Fruit fly (Drosophila melanogaster) ovary, adult (tissue): ENCODE data around the gene CG11970.
A peak's percentile ranks its signal among the peaks of the same experiment; 100 is the strongest.

Experiments used
- CG17801 ChIP-seq: fragments of 200-800 bp; optimal IDR thresholded peaks from 2 replicates; lab custom pipeline; 2019; ENCODE audit warnings: missing biosample characterization, mild to moderate bottlenecking, missing genetic modification characterization, moderate library complexity; ENCODE audit not compliant: partially characterized antibody

Gene CG11970

DNA sequence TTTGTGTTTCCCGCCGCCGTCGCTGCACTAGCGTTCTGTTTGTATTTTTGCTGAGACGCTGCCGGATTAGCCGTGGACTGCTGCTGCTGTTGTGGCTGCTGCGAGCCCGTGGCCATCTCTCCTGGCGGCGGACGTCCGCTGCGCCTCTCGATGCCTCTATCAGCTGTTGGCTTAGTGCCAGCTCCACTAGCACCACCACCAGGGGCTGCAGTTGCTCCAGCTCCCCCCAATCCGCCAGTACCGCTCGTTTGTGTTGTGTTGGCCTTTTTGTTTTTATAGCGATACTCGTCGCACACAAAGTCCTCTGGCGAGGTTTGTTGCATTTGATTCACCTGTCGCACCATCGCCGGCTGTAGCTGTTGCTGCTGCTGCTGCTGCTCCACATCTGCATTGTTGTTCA, 26.2 kb downstream of the CG11970 start:
- TF ChIP-seq CG17801 (GFP tag; lab: Kevin White, UChicago) = no peak

DNA sequence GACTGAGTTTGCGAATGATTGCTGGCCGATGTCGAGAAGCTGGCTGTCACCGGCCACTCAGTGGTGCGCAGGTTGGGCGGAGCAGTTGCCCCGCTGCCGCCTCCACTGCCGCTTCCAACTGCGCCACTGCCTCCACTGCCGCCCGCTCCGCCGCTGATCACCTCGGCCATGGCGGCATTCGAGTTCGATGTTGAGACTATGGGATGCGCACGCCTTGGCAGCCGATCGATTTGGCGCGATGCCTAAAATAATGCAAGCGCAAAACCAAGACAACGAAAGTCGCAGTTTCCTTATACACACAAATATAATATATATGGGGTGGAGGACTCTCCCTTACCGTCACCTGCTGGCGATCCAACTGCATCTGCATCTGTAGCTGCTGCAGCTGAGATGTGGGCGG, 27.2 kb downstream of the CG11970 start:
- TF ChIP-seq CG17801 (GFP tag; lab: Kevin White, UChicago) = no peak

DNA sequence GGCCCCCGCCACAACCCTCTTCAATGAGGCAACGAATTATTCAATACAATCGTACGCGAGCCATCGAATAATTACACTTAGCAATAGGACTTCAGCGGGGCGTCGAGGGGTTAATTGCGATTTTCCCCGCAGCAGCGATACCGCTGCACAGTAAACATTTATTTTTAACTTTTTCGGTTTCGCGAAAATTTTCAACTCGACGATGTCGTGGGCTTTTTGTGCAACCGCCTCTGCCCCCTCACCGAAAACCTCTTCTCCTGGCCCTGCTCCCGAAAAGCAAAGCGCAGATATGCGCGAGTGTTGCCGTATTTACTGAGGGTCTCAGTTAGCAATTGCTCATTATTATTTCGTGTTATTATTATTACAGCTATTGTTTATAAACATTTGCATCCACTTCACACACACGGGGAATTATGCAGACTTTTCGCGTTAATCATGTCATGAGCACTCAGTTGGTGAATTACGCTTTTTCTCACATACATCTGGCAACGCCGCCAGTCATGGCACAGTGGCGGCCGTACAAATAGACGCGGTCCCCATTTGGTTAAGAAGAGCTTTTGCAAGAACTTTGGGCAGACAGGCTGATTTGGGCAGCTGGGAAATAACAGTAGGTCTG, 29.4 kb downstream of the CG11970 start:
- peak; percentile 35 for TF ChIP-seq CG17801 (GFP tag; lab: Kevin White, UChicago)

DNA sequence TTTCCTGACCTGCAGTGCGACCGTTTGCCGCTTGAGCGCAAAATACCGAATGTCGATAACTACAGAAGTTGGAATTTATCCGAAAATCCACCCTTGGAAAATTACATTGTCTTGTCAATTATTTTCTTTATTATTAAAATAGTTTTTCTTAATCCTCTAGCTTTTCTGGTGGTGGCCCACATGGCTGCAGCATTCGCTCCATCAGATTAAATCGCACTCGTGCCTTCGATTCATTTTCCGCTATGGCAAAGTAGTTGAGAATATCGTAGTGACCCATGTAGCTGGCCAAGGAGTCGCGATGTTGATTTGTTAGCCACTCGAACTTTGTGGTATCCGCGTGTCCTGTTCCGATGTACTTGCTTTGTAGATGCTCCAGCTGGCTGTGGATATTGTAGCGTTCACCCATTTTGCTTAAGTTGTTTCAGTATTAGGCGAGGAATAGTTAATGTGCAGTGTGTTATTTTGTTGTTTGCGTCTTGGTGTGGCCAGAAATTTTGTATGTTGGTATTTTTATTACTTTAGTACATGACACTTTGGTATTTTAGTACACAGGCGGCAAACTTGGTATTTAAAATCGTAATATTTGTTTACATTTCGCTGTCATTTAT, 30.4 kb downstream of the CG11970 start, which contains the start of the genes Kcmf1, Sf3b5 and CG11986:
Kcmf1 (minus strand) TSS at position 51 of the 608 bp plus-strand sequence.
Sf3b5 (minus strand) TSS at position 483 of the 608 bp plus-strand sequence.
CG11986 (plus strand) TSS at position 588 of the 608 bp plus-strand sequence.
- TF ChIP-seq CG17801 (GFP tag; lab: Kevin White, UChicago) = no peak

DNA sequence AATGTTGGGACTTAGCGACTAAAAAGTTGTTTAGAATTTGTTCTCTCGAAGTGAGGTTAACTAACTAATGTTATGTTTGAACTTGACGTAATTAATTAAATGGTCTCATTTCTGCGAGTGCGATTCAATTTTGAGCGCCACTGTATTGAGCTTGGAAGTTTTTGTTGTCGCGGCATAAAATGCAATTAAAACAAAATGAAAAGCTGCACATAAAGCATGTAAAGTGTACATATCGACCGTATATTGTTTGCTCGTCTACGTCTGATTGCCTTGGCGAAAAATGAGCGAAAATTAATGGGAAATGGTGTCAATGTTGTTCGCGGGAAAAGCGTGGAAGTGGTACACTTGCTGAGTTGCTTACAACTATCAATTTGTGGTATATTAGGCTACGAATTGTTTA, 32.4 kb downstream of the CG11970 start:
- peak; percentile 46 for TF ChIP-seq CG17801 (GFP tag; lab: Kevin White, UChicago)

DNA sequence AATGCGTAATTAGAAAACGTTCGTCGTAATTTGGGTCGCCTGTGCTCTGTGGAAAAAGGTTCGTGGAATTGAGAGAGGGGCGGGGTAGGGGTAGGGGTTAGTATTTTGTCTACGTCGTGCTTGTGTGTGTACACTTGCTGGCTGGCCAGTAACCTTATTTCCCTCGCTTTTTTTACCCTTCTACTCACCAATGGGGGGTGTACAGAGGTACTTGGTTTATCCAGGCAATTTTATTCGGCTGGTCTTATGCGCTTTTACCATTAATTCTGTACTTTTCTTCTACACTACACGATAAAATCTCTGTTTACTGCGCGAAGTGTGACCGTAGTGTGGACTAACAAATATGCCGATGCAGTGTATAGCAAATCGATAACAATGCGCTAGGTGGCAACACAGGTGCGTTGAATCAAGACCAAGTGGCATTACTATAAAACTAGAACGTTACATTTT, 35.2 kb downstream of the CG11970 start, which contains the start of gene tgo:
tgo (minus strand) TSS at position 334 of the 450 bp plus-strand sequence.
- peak; percentile 16 for TF ChIP-seq CG17801 (GFP tag; lab: Kevin White, UChicago)

DNA sequence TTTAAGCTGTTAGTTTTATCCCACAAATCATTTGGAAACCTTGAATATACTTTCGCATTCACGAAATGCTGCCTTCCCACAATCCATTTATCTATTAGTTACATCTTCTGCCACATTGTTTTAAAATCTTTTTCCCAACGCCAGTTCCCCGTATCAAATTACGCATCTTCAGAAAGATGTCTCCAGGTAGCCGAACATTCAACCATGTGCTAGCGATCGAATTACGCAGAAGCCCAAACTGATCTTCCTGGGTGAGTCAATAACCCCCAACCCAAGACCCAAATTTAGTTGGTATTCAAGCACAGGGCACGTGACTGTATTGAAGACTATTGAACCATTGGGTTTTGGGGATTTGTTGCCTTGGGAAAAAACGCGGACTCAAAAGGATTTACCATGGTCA, 39.4 kb downstream of the CG11970 start:
- no peak for TF ChIP-seq CG17801 (GFP tag; lab: Kevin White, UChicago)

DNA sequence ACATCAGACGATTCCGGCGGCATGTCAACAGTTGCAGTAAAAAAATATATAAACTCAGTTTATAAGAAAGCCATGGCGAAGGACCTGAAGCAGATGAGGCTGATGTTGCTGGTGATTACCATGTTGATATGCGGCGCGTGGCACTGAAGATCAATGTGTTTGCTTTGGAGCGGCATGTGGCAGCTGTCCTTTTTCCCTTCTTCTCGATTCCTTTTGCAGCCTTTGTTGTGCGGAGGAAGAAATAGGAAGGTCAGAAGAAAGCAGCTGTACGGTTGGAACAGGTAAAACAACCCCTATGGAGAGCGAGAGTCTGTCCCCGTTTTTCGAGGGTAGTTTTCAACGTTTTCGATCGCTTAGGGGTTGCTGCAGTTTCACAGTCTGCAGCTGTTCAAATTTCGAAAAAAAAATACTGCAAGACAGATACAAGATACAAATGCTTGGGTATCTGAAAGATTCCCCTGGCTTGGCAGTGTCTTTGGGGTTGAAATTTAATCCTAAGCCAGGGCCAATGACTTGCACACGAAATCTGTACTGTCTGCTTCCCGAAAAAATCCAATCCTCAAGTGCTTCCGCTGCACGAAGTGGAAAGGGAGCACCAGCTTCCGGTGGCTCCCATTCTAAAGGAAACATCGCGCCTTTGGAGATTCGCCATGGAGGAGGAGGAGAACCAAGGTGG, 40.5 kb downstream of the CG11970 start:
- TF ChIP-seq CG17801 (GFP tag; lab: Kevin White, UChicago) = no peak

DNA sequence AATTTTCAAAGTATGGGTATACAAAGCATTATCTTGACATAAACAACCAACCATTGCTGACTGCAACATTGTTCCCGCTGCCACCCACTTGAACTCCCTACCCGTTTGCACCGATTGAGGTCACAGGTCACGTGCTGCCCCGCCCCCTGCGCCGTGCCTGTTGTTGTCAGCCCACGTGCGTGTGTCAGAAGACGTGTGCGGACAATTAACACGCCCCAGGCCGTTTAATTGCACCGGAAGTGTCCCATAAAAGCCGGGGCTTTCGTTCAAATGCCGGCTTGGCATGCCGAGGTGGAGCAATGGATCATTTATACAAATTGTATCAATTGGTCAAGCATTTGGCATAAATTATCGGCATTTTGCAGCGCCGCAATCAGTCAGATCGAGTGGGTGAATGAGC, 42.6 kb downstream of the CG11970 start:
- no peak for TF ChIP-seq CG17801 (GFP tag; lab: Kevin White, UChicago)

DNA sequence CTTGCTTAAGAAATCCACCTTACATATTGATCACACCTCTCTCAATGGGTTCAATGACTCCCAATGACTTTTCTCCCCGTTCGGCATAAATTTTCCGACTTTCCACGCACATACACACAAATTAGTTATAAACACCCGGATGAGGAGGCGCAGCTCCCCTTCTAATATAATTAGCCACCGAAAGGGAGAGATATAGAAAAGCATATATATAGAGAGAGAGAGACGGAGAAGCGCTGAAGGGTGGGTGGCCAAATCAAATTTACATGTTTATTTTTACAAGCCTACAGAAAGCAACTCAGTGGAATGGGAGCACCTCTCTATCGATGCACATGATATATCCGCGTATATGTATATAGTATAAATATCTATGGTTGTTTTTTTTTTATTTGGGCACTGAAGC, 44.2 kb downstream of the CG11970 start:
- TF ChIP-seq CG17801 (GFP tag; lab: Kevin White, UChicago) = no peak

DNA sequence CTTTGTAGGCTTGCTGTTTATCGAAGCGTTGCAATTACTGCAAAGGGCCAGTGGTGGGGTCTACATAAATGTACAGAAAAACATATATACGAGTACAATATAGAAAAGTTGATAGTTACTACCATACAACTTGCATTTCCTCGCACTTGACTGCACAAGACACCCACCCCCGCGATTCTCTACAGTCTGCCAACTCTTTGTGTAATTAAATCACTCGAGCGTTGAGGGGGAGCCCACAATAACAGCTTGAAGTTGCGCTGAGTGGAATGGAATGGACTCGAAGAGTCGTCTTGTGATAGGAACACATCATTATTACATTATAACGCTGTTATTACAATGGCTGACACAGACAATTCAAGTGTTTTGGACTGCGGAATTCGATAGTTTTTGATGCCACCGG, 44.9 kb downstream of the CG11970 start:
- no peak for TF ChIP-seq CG17801 (GFP tag; lab: Kevin White, UChicago)

DNA sequence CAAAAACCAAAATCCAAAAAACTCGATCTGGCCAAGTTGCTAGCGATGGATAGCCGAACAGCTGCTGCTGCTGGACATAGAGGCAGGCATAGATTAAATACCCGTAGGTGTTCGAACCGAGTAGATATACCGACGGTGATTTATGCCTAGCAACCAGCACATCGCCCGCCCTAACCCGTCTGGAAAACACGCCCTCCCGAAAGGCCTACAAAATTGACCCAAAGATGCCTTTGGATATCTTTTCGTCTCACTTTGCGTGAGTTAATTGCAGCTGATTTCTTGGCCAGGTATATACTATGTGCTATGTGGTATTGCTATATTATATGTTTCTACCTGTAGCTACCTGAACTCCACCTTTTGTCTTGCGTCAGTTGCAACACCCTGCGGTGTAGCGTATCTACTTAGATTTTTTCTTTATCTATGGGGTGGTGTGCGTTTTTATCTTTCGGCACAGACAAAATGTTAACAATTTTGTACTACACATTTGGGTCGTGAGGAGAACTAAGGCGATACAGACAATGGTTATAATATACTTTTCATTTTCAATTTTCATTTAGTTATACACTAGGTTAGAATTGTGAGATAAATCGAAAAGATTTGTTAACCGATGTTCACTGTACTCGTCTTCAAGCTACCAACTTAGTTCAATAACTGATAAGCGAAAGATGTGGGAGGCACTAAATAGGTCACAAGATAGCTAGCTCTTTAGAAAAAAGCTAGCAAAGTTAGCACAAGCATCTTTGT, 45.7 kb downstream of the CG11970 start:
- no peak for TF ChIP-seq CG17801 (GFP tag; lab: Kevin White, UChicago)

DNA sequence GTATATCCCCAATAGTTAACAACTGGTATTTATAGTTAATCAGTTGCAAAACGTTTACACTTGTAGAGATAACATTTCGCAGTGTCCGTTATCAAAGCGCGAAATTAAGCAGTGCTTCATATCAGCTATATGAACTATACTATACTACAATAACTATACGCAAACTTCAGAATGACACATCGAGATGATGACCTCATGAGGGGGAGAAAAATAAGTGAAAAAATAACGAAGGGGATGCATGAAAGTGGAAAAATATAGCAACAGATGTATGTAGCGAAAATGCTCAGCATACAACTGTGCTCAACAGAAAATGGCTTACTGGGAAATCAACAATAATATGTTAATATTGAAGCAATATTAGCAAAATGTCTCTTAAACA, 46.2 kb downstream of the CG11970 start:
- no peak for TF ChIP-seq CG17801 (GFP tag; lab: Kevin White, UChicago)

DNA sequence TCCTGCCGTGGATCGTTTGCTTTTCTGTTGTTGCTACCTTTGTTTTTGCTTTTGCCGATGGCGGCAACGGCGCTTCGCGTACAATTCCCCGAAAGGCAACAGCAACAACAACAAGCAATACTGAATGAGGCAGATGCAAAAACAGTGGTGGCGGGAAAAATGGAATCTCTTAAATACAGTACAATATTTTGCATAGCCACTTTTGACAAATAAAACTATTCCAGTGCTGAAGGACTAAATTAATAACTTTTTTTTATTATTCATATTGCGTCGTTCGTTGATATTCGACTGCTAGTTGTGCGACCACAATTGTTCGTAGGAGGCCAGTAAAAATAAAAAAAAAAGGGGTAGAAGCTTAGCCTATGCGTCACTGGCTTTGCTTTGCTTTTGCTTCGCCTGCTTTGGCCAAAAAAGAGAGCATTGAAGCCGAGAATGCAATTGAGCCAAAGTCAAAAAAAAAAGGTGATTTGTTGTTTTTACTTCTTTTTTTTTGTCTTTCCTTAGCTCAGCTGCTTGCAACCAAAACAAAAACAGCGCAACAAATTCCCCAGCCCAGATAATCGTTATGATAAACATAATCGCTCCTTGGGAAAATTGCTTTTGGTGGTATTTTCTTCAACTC, 47.4 kb downstream of the CG11970 start:
- TF ChIP-seq CG17801 (GFP tag; lab: Kevin White, UChicago) = peak; percentile 86
